Worm (Caenorhabditis elegans) whole organism, L1 larva: ENCODE results near the gene dohh-1.
A peak's percentile ranks its signal among the peaks of the same experiment; 100 is the strongest.

Experiments
- C04F5.9 ChIP-seq: sonication (generic microtip); optimal IDR thresholded peaks from 2 replicates; lab custom pipeline; 2016; ENCODE audit warnings: missing genetic modification characterization, missing compliant biosample characterization
- C16A3.4 ChIP-seq: fragments of 150-350 bp; optimal IDR thresholded peaks from 2 replicates; lab custom pipeline; 2014; ENCODE audit warnings: missing biosample characterization, missing genetic modification characterization
- C34B4.2 ChIP-seq: sonication (generic microtip); optimal IDR thresholded peaks from 2 replicates; lab custom pipeline; 2017; ENCODE audit warnings: mild to moderate bottlenecking, missing genetic modification characterization, missing compliant biosample characterization
- Y116A8C.19 ChIP-seq: sonication (generic microtip); optimal IDR thresholded peaks from 2 replicates; lab custom pipeline; 2016; ENCODE audit warnings: missing compliant biosample characterization, missing genetic modification characterization, borderline replicate concordance
- ama-1 ChIP-seq: fragments of 150-350 bp; optimal IDR thresholded peaks from 2 replicates; lab custom pipeline; 2014
- blmp-1 ChIP-seq: fragments of 150-350 bp; optimal IDR thresholded peaks from 2 replicates; lab custom pipeline; 2014; ENCODE audit warnings: missing biosample characterization, missing genetic modification characterization
- ceh-82 ChIP-seq, 3 experiments: fragments of 150-350 bp in 1 of 3; sonication (generic microtip) in 2 of 3; optimal IDR thresholded peaks; 2 replicates each; lab custom pipeline; 2014 to 2017; ENCODE audit warnings: missing biosample characterization in 3 of 3, missing genetic modification characterization in 3 of 3
- ceh-88 ChIP-seq: fragments of 200-800 bp; sonication (Bioruptor generic); IDR thresholded peaks from 2 replicates; pipeline ENCODE4 v1.3.6; 2022; ENCODE audit warnings: missing genetic modification characterization, missing compliant biosample characterization
- dpl-1 ChIP-seq, 3 experiments: fragments of 150-350 bp in 2 of 3; sonication (generic microtip) in 1 of 3; optimal IDR thresholded peaks; 2 replicates each; lab custom pipeline; 2014 to 2017; ENCODE audit warnings: missing biosample characterization in 3 of 3, missing genetic modification characterization in 3 of 3, missing genetic modification reagents in 3 of 3
- dsc-1 ChIP-seq: sonication (generic microtip); optimal IDR thresholded peaks from 2 replicates; lab custom pipeline; 2016; ENCODE audit warnings: mild to moderate bottlenecking, missing genetic modification characterization, missing compliant biosample characterization
- efl-1 ChIP-seq, 4 experiments: fragments of 150-350 bp; optimal IDR thresholded peaks in 3 of 4; peaks in 1 of 4; 1 replicate in 1 of 4; 2 replicates in 3 of 4; lab custom pipeline; 2014; ENCODE audit warnings: missing biosample characterization in 2 of 4, missing genetic modification characterization in 2 of 4, missing genetic modification reagents in 2 of 4
- egl-13 ChIP-seq: sonication (generic microtip); optimal IDR thresholded peaks from 2 replicates; lab custom pipeline; 2016; ENCODE audit warnings: missing genotype, missing genetic modification reagents, missing genetic modification characterization, missing compliant biosample characterization
- elt-2 ChIP-seq: sonication (generic microtip); optimal IDR thresholded peaks from 2 replicates; lab custom pipeline; 2016; ENCODE audit warnings: missing genetic modification characterization, mild to moderate bottlenecking, inconsistent platforms, missing compliant biosample characterization, missing genetic modification reagents
- elt-3 ChIP-seq, 6 experiments: fragments of 150-350 bp in 1 of 6; sonication (generic microtip); optimal IDR thresholded peaks; 2 replicates each; lab custom pipeline; 2017 to 2018; ENCODE audit warnings: missing biosample characterization in 6 of 6, missing genetic modification characterization in 6 of 6, inconsistent platforms in 1 of 6
- fkh-4 ChIP-seq: sonication (generic microtip); optimal IDR thresholded peaks from 2 replicates; lab custom pipeline; 2016; ENCODE audit warnings: missing compliant biosample characterization, missing genetic modification characterization, borderline replicate concordance
- fkh-8 ChIP-seq: sonication (generic microtip); optimal IDR thresholded peaks from 2 replicates; lab custom pipeline; 2016; ENCODE audit warnings: mild to moderate bottlenecking, missing genetic modification characterization, missing compliant biosample characterization
- fos-1 ChIP-seq: fragments of 150-350 bp; optimal IDR thresholded peaks from 2 replicates; lab custom pipeline; 2014; ENCODE audit warnings: missing biosample characterization, missing genetic modification characterization
- grh-1 ChIP-seq: fragments of 200-800 bp; sonication (Bioruptor generic); IDR thresholded peaks from 2 replicates; pipeline ENCODE4 v1.3.6; 2022; ENCODE audit warnings: missing genetic modification reagents, missing genetic modification characterization, missing compliant biosample characterization
- hlh-17 ChIP-seq: fragments of 200-800 bp; sonication (Bioruptor generic); optimal IDR thresholded peaks from 2 replicates; lab custom pipeline; 2018; ENCODE audit warnings: missing genetic modification characterization, mild to moderate bottlenecking, missing compliant biosample characterization, moderate library complexity, borderline replicate concordance
- hlh-4 ChIP-seq: sonication (generic microtip); optimal IDR thresholded peaks from 2 replicates; lab custom pipeline; 2016; ENCODE audit warnings: mild to moderate bottlenecking, missing genetic modification characterization, missing compliant biosample characterization
- irx-1 ChIP-seq: sonication (generic microtip); optimal IDR thresholded peaks from 2 replicates; lab custom pipeline; 2016; ENCODE audit warnings: missing genetic modification characterization, missing compliant biosample characterization
- jun-1 ChIP-seq: fragments of 150-350 bp; optimal IDR thresholded peaks from 2 replicates; lab custom pipeline; 2014; ENCODE audit warnings: missing biosample characterization, missing genetic modification reagents, missing genetic modification characterization
- lin-13 ChIP-seq: fragments of 150-350 bp; optimal IDR thresholded peaks from 2 replicates; lab custom pipeline; 2014; ENCODE audit warnings: missing biosample characterization, missing genetic modification reagents, missing genetic modification characterization
- lin-35 ChIP-seq, 2 experiments: fragments of 150-350 bp; optimal IDR thresholded peaks; 2 replicates each; lab custom pipeline; 2014; ENCODE audit warnings: missing biosample characterization in 2 of 2, missing genetic modification characterization in 2 of 2, missing genetic modification reagents in 2 of 2
- lin-39 ChIP-seq: fragments of 150-350 bp; optimal IDR thresholded peaks from 2 replicates; lab custom pipeline; 2014; ENCODE audit warnings: missing biosample characterization, missing genetic modification reagents, missing genetic modification characterization
- lsy-2 ChIP-seq, 2 experiments: fragments of 150-350 bp; optimal IDR thresholded peaks; 2 replicates each; lab custom pipeline; 2014; ENCODE audit warnings: missing biosample characterization in 2 of 2, missing genetic modification characterization in 2 of 2
- mef-2 ChIP-seq: fragments of 150-350 bp; optimal IDR thresholded peaks from 2 replicates; lab custom pipeline; 2014; ENCODE audit warnings: missing biosample characterization, missing genetic modification characterization
- mep-1 ChIP-seq: fragments of 150-350 bp; optimal IDR thresholded peaks from 2 replicates; lab custom pipeline; 2014; ENCODE audit warnings: missing biosample characterization, missing genetic modification characterization
- nhr-12 ChIP-seq: sonication (generic microtip); optimal IDR thresholded peaks from 2 replicates; lab custom pipeline; 2017; ENCODE audit warnings: missing biosample characterization, missing genetic modification characterization
- nhr-20 ChIP-seq: sonication (generic microtip); optimal IDR thresholded peaks from 2 replicates; lab custom pipeline; 2016; ENCODE audit warnings: mild to moderate bottlenecking, missing genetic modification characterization, missing compliant biosample characterization
- nhr-28 ChIP-seq: fragments of 150-350 bp; optimal IDR thresholded peaks from 2 replicates; lab custom pipeline; 2014; ENCODE audit warnings: missing biosample characterization, missing genetic modification characterization
- nhr-47 ChIP-seq: sonication (generic microtip); optimal IDR thresholded peaks from 2 replicates; lab custom pipeline; 2016; ENCODE audit warnings: mild to moderate bottlenecking, missing genetic modification characterization, moderate library complexity, missing compliant biosample characterization
- nhr-71 ChIP-seq: sonication (generic microtip); optimal IDR thresholded peaks from 2 replicates; lab custom pipeline; 2016; ENCODE audit warnings: mild to moderate bottlenecking, missing genetic modification characterization, moderate library complexity, missing compliant biosample characterization
- pag-3 ChIP-seq: sonication (generic microtip); optimal IDR thresholded peaks from 2 replicates; lab custom pipeline; 2017; ENCODE audit warnings: missing genetic modification characterization, mild to moderate bottlenecking, missing compliant biosample characterization, antibody characterized with exemption, borderline replicate concordance; ENCODE audit not compliant: insufficient read depth
- rnt-1 ChIP-seq: sonication (generic microtip); optimal IDR thresholded peaks from 2 replicates; lab custom pipeline; 2016; ENCODE audit warnings: mild to moderate bottlenecking, missing genetic modification characterization, moderate library complexity, missing compliant biosample characterization
- skn-1 ChIP-seq: fragments of 150-350 bp; optimal IDR thresholded peaks from 2 replicates; lab custom pipeline; 2014; ENCODE audit warnings: missing biosample characterization, missing genetic modification characterization
- snu-23 ChIP-seq: sonication (generic microtip); optimal IDR thresholded peaks from 2 replicates; lab custom pipeline; 2016; ENCODE audit warnings: missing genetic modification characterization, missing compliant biosample characterization
- tbx-2 ChIP-seq: sonication (generic microtip); optimal IDR thresholded peaks from 2 replicates; lab custom pipeline; 2016; ENCODE audit warnings: missing genetic modification characterization, missing compliant biosample characterization
- unc-130 ChIP-seq: fragments of 150-350 bp; optimal IDR thresholded peaks from 2 replicates; lab custom pipeline; 2017; ENCODE audit warnings: missing biosample characterization, missing genetic modification characterization, inconsistent platforms
- unc-30 ChIP-seq: sonication (generic microtip); optimal IDR thresholded peaks from 2 replicates; lab custom pipeline; 2017; ENCODE audit warnings: missing biosample characterization, missing genetic modification characterization
- unc-62 ChIP-seq: fragments of 150-350 bp; optimal IDR thresholded peaks from 2 replicates; lab custom pipeline; 2014; ENCODE audit warnings: missing biosample characterization, missing genetic modification reagents, missing genetic modification characterization
- unc-86 ChIP-seq: sonication (generic microtip); optimal IDR thresholded peaks from 2 replicates; lab custom pipeline; 2016; ENCODE audit warnings: missing genetic modification characterization, missing compliant biosample characterization
- zip-4 ChIP-seq: fragments of 200-800 bp; sonication (Bioruptor generic); optimal IDR thresholded peaks from 2 replicates; lab custom pipeline; 2018; ENCODE audit warnings: mild to moderate bottlenecking, missing genetic modification characterization, moderate library complexity, missing compliant biosample characterization
- ztf-11 ChIP-seq, 2 experiments: sonication (generic microtip); optimal IDR thresholded peaks; 2 replicates each; lab custom pipeline; 2016 to 2017; ENCODE audit warnings: missing genetic modification characterization in 2 of 2, missing biosample characterization in 1 of 2, missing compliant biosample characterization in 1 of 2

Gene dohh-1

ce11 chrII:10574177-10574576, 5.6 kb upstream of the dohh-1 start:
- TF ChIP-seq ceh-88 (no peak), unc-62 (GFP tag; lab: Kevin White, UChicago) (no peak), tbx-2 (tag; lab: Kevin White, UChicago) (no peak), unc-30 (tag; lab: Kevin White, UChicago) (no peak), nhr-47 (no peak), fos-1 (tag; lab: Kevin White, UChicago) (no peak), skn-1 (tag; lab: Kevin White, UChicago) (no peak), zip-4 (GFP tag; lab: Kevin White, UChicago) (no peak), fkh-8 (tag; lab: Kevin White, UChicago) (no peak), jun-1 (tag; lab: Kevin White, UChicago) (no peak), C34B4.2 (tag; lab: Kevin White, UChicago) (no peak), elt-2 (tag; lab: Kevin White, UChicago) (no peak), ama-1 (lab: Kevin White, UChicago) (no peak), nhr-28 (tag; lab: Kevin White, UChicago) (no peak), C16A3.4 (tag; lab: Kevin White, UChicago) (no peak), unc-86 (tag; lab: Kevin White, UChicago) (no peak), Y116A8C.19 (no peak), pag-3 (tag; lab: Kevin White, UChicago) (no peak)

ce11 chrII:10578843-10579430, 818 bp upstream of the dohh-1 start, which contains the start of gene rpb-6:
rpb-6 (plus strand) TSS chrII:10579380.
- TF ChIP-seq dsc-1 (no peak), nhr-20 (tag; lab: Kevin White, UChicago) (peak; percentile 7), lin-35 (GFP tag; optimal IDR thresholded peaks at IDR 0.05; lab: Kevin White, UChicago) (peak; percentile 73 to 94), egl-13 (tag; lab: Kevin White, UChicago) (no peak), nhr-71 (tag; lab: Kevin White, UChicago) (peak; percentile 39), hlh-17 (no peak), fkh-4 (tag; lab: Kevin White, UChicago) (no peak), lsy-2 (tag; optimal IDR thresholded peaks at IDR 0.05; lab: Kevin White, UChicago) (peak; percentile 52 to 86), C16A3.4 (tag; lab: Kevin White, UChicago) (peak; percentile 25), rnt-1 (tag; lab: Kevin White, UChicago) (peak; percentile 41), mef-2 (tag; lab: Kevin White, UChicago) (no peak), dpl-1 (GFP tag; optimal IDR thresholded peaks at IDR 0.05; lab: Kevin White, UChicago) (peak; percentile 75 to 88 (median 84)), blmp-1 (tag; lab: Kevin White, UChicago) (peak; percentile 54), skn-1 (tag; lab: Kevin White, UChicago) (peak; percentile 20), snu-23 (GFP tag; lab: Kevin White, UChicago) (peak; percentile 17), nhr-47 (peak; percentile 38), lin-13 (GFP tag; lab: Kevin White, UChicago) (peak; percentile 24), efl-1 (optimal IDR thresholded peaks at IDR 0.05; lab: Kevin White, UChicago) (peak; percentile 37 to 87), efl-1 (GFP tag; optimal IDR thresholded peaks at IDR 0.05 in 1 of 2; lab: Kevin White, UChicago) (peak; percentile 87 to 99), grh-1 (GFP tag; lab: Robert Waterston, UW) (no peak), elt-3 (tag; optimal IDR thresholded peaks at IDR 0.05; lab: Kevin White, UChicago) (peak in 1 of 6 experiments; percentile 2), mep-1 (tag; lab: Kevin White, UChicago) (peak; percentile 52), ama-1 (lab: Kevin White, UChicago) (no peak), irx-1 (tag; lab: Kevin White, UChicago) (no peak)

ce11 chrII:10580833-10581232, 1.1 kb downstream of the dohh-1 start, which contains the start of gene dap-3:
dap-3 (plus strand) TSS chrII:10581133.
- TF ChIP-seq hlh-4 (tag; lab: Kevin White, UChicago) (no peak), lin-39 (tag; lab: Kevin White, UChicago) (no peak), ztf-11 (tag; optimal IDR thresholded peaks at IDR 0.05; lab: Kevin White, UChicago) (no peak), ceh-82 (tag; optimal IDR thresholded peaks at IDR 0.05; lab: Kevin White, UChicago) (no peak), efl-1 (optimal IDR thresholded peaks at IDR 0.05; lab: Kevin White, UChicago) (no peak), efl-1 (GFP tag; optimal IDR thresholded peaks at IDR 0.05 in 1 of 2; lab: Kevin White, UChicago) (no peak), unc-86 (tag; lab: Kevin White, UChicago) (no peak), C04F5.9 (tag; lab: Kevin White, UChicago) (no peak), hlh-17 (no peak), lsy-2 (tag; optimal IDR thresholded peaks at IDR 0.05; lab: Kevin White, UChicago) (no peak), nhr-12 (tag; lab: Kevin White, UChicago) (no peak), unc-130 (tag; lab: Kevin White, UChicago) (no peak)
- TF ChIP-seq, all 84 proteins: peak for 0
